Worm (Caenorhabditis elegans) whole organism, mixed stage, embryonic: ENCODE measurements around the gene ttr-28.
"Not testable (repeated sequence)": the region's sequence is repeated elsewhere in the genome, so short reads cannot be mapped to it uniquely, and the experiment has no call there.

Experiments used
- ceh-43 ChIP-seq: fragments of 200-800 bp; sonication (Bioruptor generic); optimal IDR thresholded peaks from 2 replicates; lab custom pipeline; 2018; ENCODE audit warnings: mild to moderate bottlenecking, missing genetic modification characterization, moderate library complexity, missing compliant biosample characterization
- drap-1 ChIP-seq: fragments of 200-800 bp; sonication (Bioruptor generic); optimal IDR thresholded peaks from 3 replicates; lab custom pipeline; 2018; ENCODE audit warnings: mild to moderate bottlenecking, missing genetic modification characterization, missing compliant biosample characterization
- elt-1 ChIP-seq: sonication (generic microtip); optimal IDR thresholded peaks from 2 replicates; lab custom pipeline; 2017; ENCODE audit warnings: missing genetic modification characterization, mild to moderate bottlenecking, missing compliant biosample characterization, antibody characterized with exemption, moderate library complexity, borderline replicate concordance; ENCODE audit not compliant: insufficient read depth
- elt-3 ChIP-seq: fragments of 150-350 bp; optimal IDR thresholded peaks from 2 replicates; lab custom pipeline; 2014; ENCODE audit warnings: missing biosample characterization, missing genetic modification characterization
- flh-1 ChIP-seq: fragments of 200-800 bp; sonication (Bioruptor generic); optimal IDR thresholded peaks from 2 replicates; lab custom pipeline; 2018; ENCODE audit warnings: mild to moderate bottlenecking, missing genetic modification characterization, moderate library complexity, missing compliant biosample characterization
- hlh-1 ChIP-seq: fragments of 150-350 bp; optimal IDR thresholded peaks from 2 replicates; lab custom pipeline; 2014; ENCODE audit warnings: missing biosample characterization, missing genetic modification reagents, missing genetic modification characterization
- lin-13 ChIP-seq: fragments of 150-350 bp; optimal IDR thresholded peaks from 2 replicates; lab custom pipeline; 2014; ENCODE audit warnings: missing biosample characterization, missing genetic modification characterization
- mls-2 ChIP-seq: sonication (generic microtip); optimal IDR thresholded peaks from 2 replicates; lab custom pipeline; 2016; ENCODE audit warnings: mild to moderate bottlenecking, missing genetic modification characterization, moderate library complexity, missing compliant biosample characterization
- nhr-12 ChIP-seq: fragments of 150-350 bp; optimal IDR thresholded peaks from 2 replicates; lab custom pipeline; 2014; ENCODE audit warnings: missing biosample characterization, missing genetic modification characterization
- snpc-4 ChIP-seq: fragments of 150-350 bp; optimal IDR thresholded peaks from 2 replicates; lab custom pipeline; 2014; ENCODE audit warnings: missing biosample characterization, missing genetic modification characterization
- tbx-8 ChIP-seq: fragments of 200-800 bp; sonication (Bioruptor generic); optimal IDR thresholded peaks from 2 replicates; lab custom pipeline; 2018; ENCODE audit warnings: mild to moderate bottlenecking, missing genetic modification characterization, moderate library complexity, missing compliant biosample characterization
- unc-120 ChIP-seq: sonication (generic microtip); optimal IDR thresholded peaks from 2 replicates; lab custom pipeline; 2017; ENCODE audit warnings: missing genetic modification characterization, missing compliant biosample characterization; ENCODE audit not compliant: poor library complexity, severe bottlenecking
- unc-39 ChIP-seq: fragments of 150-350 bp; optimal IDR thresholded peaks from 2 replicates; lab custom pipeline; 2014; ENCODE audit warnings: missing biosample characterization, missing genetic modification characterization
- zip-8 ChIP-seq: fragments of 150-350 bp; optimal IDR thresholded peaks from 2 replicates; lab custom pipeline; 2014; ENCODE audit warnings: missing biosample characterization, missing genetic modification characterization

Gene ttr-28

DNA sequence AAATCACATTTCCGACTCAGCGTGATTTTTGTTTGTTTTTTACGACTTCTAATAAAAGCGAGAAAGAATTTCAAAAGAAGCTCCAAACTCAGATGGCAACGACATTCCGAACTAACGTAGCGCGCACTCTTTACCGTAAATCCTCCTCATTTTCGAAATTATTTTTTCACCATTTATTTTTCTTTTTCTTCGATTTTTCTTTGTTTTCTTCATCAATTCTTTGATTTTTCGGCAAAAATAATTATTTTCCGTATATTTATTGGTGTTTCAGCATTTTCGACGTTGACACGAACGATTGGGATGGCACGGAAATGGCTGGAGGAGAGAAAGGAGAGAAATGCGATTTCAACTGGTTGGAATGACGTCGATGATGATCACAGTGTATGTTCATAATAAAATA is 39.4 kb downstream of the ttr-28 start, which contains the start of gene T07F10.5:
Gene T07F10.5, plus strand, starts transcription at position 301 of the 400 bp plus-strand sequence.
- TF ChIP-seq elt-3; snpc-4; lin-13 (tag; lab: Kevin White, UChicago): not testable (repeated sequence)
- TF ChIP-seq, all 35 proteins: peak for 0; not testable (repeated sequence) for 35

- no peak for TF ChIP-seq flh-1 (GFP tag; lab: Kevin White, UChicago)
- TF ChIP-seq unc-120: no peak
- TF ChIP-seq drap-1: no peak
- TF ChIP-seq mls-2 (tag; lab: Kevin White, UChicago): no peak
- no peak for TF ChIP-seq elt-1 (tag; lab: Kevin White, UChicago)
- no peak for TF ChIP-seq snpc-4
- TF ChIP-seq unc-39 (tag; lab: Kevin White, UChicago): no peak
- no peak for TF ChIP-seq zip-8 (tag; lab: Kevin White, UChicago)
- TF ChIP-seq ceh-43 (GFP tag; lab: Kevin White, UChicago): no peak
- TF ChIP-seq tbx-8 (GFP tag; lab: Kevin White, UChicago): no peak
Observed at ce11 chrV:12859144-12859543, 45.8 kb downstream of the ttr-28 start, which contains the start of gene anp-1. Gene anp-1 (plus strand): TSS chrV:12859444.

- TF ChIP-seq nhr-12 (tag; lab: Kevin White, UChicago): no peak
- no peak for TF ChIP-seq elt-1 (tag; lab: Kevin White, UChicago)
- TF ChIP-seq hlh-1 (tag; lab: Kevin White, UChicago): no peak
- TF ChIP-seq, all 35 proteins: peak for 0
Observed at ce11 chrV:12854766-12855165, 50.2 kb downstream of the ttr-28 start, which contains the start of gene C44H9.7. Gene C44H9.7 (minus strand): TSS chrV:12854866.
